Worm (Caenorhabditis elegans) whole organism, L2 larva: ENCODE results near the gene spp-10.

ENCODE experiments used
- C34F6.9 ChIP-seq: fragments of 150-350 bp; optimal IDR thresholded peaks from 2 replicates; lab custom pipeline; 2014; ENCODE audit warnings: missing biosample characterization, missing genetic modification characterization
- ZK546.5 ChIP-seq: sonication (generic microtip); optimal IDR thresholded peaks from 2 replicates; lab custom pipeline; 2017; ENCODE audit warnings: missing biosample characterization, missing genetic modification characterization
- egl-27 ChIP-seq: sonication (generic microtip); optimal IDR thresholded peaks from 3 replicates; lab custom pipeline; 2017; ENCODE audit warnings: missing biosample characterization, missing genetic modification reagents, missing genetic modification characterization
- elt-3 ChIP-seq: sonication (generic microtip); optimal IDR thresholded peaks from 2 replicates; lab custom pipeline; 2017; ENCODE audit warnings: missing biosample characterization, missing genetic modification characterization
- lin-13 ChIP-seq: fragments of 150-350 bp; optimal IDR thresholded peaks from 2 replicates; lab custom pipeline; 2014; ENCODE audit warnings: missing biosample characterization, missing genetic modification reagents, missing genetic modification characterization
- sma-3 ChIP-seq: sonication (generic microtip); optimal IDR thresholded peaks from 2 replicates; lab custom pipeline; 2016; ENCODE audit warnings: missing genetic modification reagents, missing genetic modification characterization, missing compliant biosample characterization

- TF ChIP-seq egl-27 (no peak), lin-13 (GFP tag; lab: Kevin White, UChicago) (no peak), sma-3 (no peak), elt-3 (tag; lab: Kevin White, UChicago) (no peak), ZK546.5 (no peak), C34F6.9 (tag; lab: Kevin White, UChicago) (no peak)
These were observed at the start of gene spp-10 for ce11 chrIV:8476880-8477279.
